Worm (Caenorhabditis elegans): Measurements from ENCODE around the gene W06G6.10.

Gene W06G6.10

ce11 chrV:16647093-16647492, at the start of gene W06G6.10:
TSS of gene W06G6.10 (minus strand) at chrV:16647193.
- TF ChIP-seq nhr-20 (tag; optimal IDR thresholded peaks at IDR 0.05), result no peak
- no peak for TF ChIP-seq nhr-19 (GFP tag; conservative IDR thresholded peaks at IDR 0.05)
- no peak for TF ChIP-seq fkh-8 (tag; optimal IDR thresholded peaks at IDR 0.05)
- TF ChIP-seq fkh-4 (tag; optimal IDR thresholded peaks at IDR 0.05; ENCODE audit: borderline replicate concordance), result no peak
- TF ChIP-seq efl-1 (optimal IDR thresholded peaks at IDR 0.05), result no peak
- TF ChIP-seq efl-1 (GFP tag; optimal IDR thresholded peaks at IDR 0.05 in 1 of 2), result peak in 1 of 2 experiments; percentile 10
- TF ChIP-seq isw-1 (GFP tag; IDR thresholded peaks at IDR 0.05), result no peak

- no peak for TF ChIP-seq efl-1 (optimal IDR thresholded peaks at IDR 0.05)
- TF ChIP-seq efl-1 (GFP tag; optimal IDR thresholded peaks at IDR 0.05 in 1 of 2), result peak in 1 of 2 experiments; percentile 79
- TF ChIP-seq ceh-90 (tag; optimal IDR thresholded peaks at IDR 0.05), result no peak
- TF ChIP-seq snu-23 (GFP tag; optimal IDR thresholded peaks at IDR 0.05), result no peak
- no peak for TF ChIP-seq lsy-2 (tag; optimal IDR thresholded peaks at IDR 0.05)
- TF ChIP-seq fos-1 (tag; optimal IDR thresholded peaks at IDR 0.05), result no peak
- TF ChIP-seq C04F5.9 (tag; optimal IDR thresholded peaks at IDR 0.05), result no peak
- no peak for TF ChIP-seq unc-86 (tag; optimal IDR thresholded peaks at IDR 0.05)
- no peak for TF ChIP-seq zip-4 (GFP tag; optimal IDR thresholded peaks at IDR 0.05)
- no peak for TF ChIP-seq ama-1 (optimal IDR thresholded peaks at IDR 0.05)
Measured at ce11 chrV:16695499-16695898, 48.5 kb upstream of the W06G6.10 start.

ce11 chrV:16694538-16694937, 47.5 kb upstream of the W06G6.10 start, which contains the start of gene srz-101:
TSS of gene srz-101 (plus strand) at chrV:16694838.
- TF ChIP-seq unc-98 (GFP tag; IDR thresholded peaks at IDR 0.05) (no peak), ets-5 (GFP tag; IDR thresholded peaks at IDR 0.05) (no peak), unc-86 (tag; optimal IDR thresholded peaks at IDR 0.05) (no peak)

- TF ChIP-seq fkh-10 (GFP tag; optimal IDR thresholded peaks at IDR 0.05), result no peak
- no peak for TF ChIP-seq C34B4.2 (tag; optimal IDR thresholded peaks at IDR 0.05)
- no peak for TF ChIP-seq efl-3 (GFP tag; optimal IDR thresholded peaks at IDR 0.05)
- no peak for TF ChIP-seq unc-98 (GFP tag; IDR thresholded peaks at IDR 0.05)
- no peak for TF ChIP-seq alr-1 (tag; optimal IDR thresholded peaks at IDR 0.05; ENCODE audit: borderline replicate concordance)
- TF ChIP-seq xbp-1 (tag; optimal IDR thresholded peaks at IDR 0.05), result no peak
- no peak for TF ChIP-seq hlh-4 (tag; optimal IDR thresholded peaks at IDR 0.05)
- no peak for TF ChIP-seq ceh-90 (tag; optimal IDR thresholded peaks at IDR 0.05)
- TF ChIP-seq unc-30 (tag; optimal IDR thresholded peaks at IDR 0.05), result no peak
- no peak for TF ChIP-seq nhr-85 (tag)
- no peak for TF ChIP-seq tlp-1 (tag; optimal IDR thresholded peaks at IDR 0.05)
- no peak for TF ChIP-seq elt-3 (tag; optimal IDR thresholded peaks at IDR 0.05)
Measured at ce11 chrV:16693732-16694131, 46.7 kb upstream of the W06G6.10 start, which contains the start of gene srw-42. TSS of gene srw-42 (minus strand) at chrV:16693832.

- TF ChIP-seq egl-13 (tag; optimal IDR thresholded peaks at IDR 0.05) (no peak), nhr-90 (tag; optimal IDR thresholded peaks at IDR 0.05; ENCODE audit: poor library complexity) (no peak), lir-3 (tag; optimal IDR thresholded peaks at IDR 0.05; ENCODE audit: poor library complexity) (no peak), Y116A8C.19 (tag; optimal IDR thresholded peaks at IDR 0.05; ENCODE audit: borderline replicate concordance) (no peak), aha-1 (tag; optimal IDR thresholded peaks at IDR 0.05) (no peak), pax-3 (tag; optimal IDR thresholded peaks at IDR 0.05) (no peak), nhr-237 (tag; optimal IDR thresholded peaks at IDR 0.05) (no peak), ceh-8 (GFP tag; optimal IDR thresholded peaks at IDR 0.05) (peak; percentile 56), hlh-17 (GFP tag; optimal IDR thresholded peaks at IDR 0.05; ENCODE audit: borderline replicate concordance) (no peak)
Measured at ce11 chrV:16692988-16693387, 46.0 kb upstream of the W06G6.10 start.

Data from whole organism, L1 larva.